Fruit fly (Drosophila melanogaster): ENCODE data around the gene CG13051.

- TF ChIP-seq CG8478 (optimal IDR thresholded peaks at IDR 0.05): no peak
- no peak for TF ChIP-seq CTCF (optimal IDR thresholded peaks at IDR 0.05)
These were observed 45.1 kb upstream of the CG13051 start for dm6 chr3L:16309972-16310371.

All from S2 (cell line).